Fruit fly (Drosophila melanogaster) whole organism, embryonic: ENCODE measurements around the gene Polr1H.

ENCODE experiments used
- Antp ChIP-seq: fragments of 200-800 bp; sonication (Bioruptor generic); optimal IDR thresholded peaks from 3 replicates; lab custom pipeline; 2016; ENCODE audit warnings: missing biosample characterization, missing genetic modification characterization
- Asciz ChIP-seq: fragments of 200-800 bp; sonication (Bioruptor generic); optimal IDR thresholded peaks from 2 replicates; lab custom pipeline; 2017; ENCODE audit warnings: missing biosample characterization, mild to moderate bottlenecking, missing genetic modification characterization, missing genetic modification reagents
- CG10565 ChIP-seq: fragments of 200-800 bp; sonication (Bioruptor generic); optimal IDR thresholded peaks from 3 replicates; lab custom pipeline; 2016; ENCODE audit warnings: missing biosample characterization, mild to moderate bottlenecking, missing genetic modification characterization
- CG10654 ChIP-seq: fragments of 200-800 bp; sonication (Bioruptor generic); optimal IDR thresholded peaks from 2 replicates; lab custom pipeline; 2016; ENCODE audit warnings: missing biosample characterization, missing genetic modification characterization
- CG11093 ChIP-seq: fragments of 200-800 bp; sonication (Bioruptor generic); IDR thresholded peaks from 3 replicates; pipeline ENCODE4 v1.3.6; 2022; ENCODE audit warnings: missing biosample characterization, missing genetic modification characterization
- CG11504 ChIP-seq: fragments of 200-800 bp; sonication (Bioruptor generic); optimal IDR thresholded peaks from 3 replicates; lab custom pipeline; 2019; ENCODE audit warnings: missing biosample characterization, mild to moderate bottlenecking, missing genetic modification characterization, moderate library complexity
- CG1233 ChIP-seq: fragments of 200-800 bp; sonication (Bioruptor generic); optimal IDR thresholded peaks from 4 replicates; lab custom pipeline; 2018; ENCODE audit warnings: missing biosample characterization, mild to moderate bottlenecking, missing genetic modification characterization
- CG14710 ChIP-seq: fragments of 200-800 bp; sonication (Bioruptor generic); optimal IDR thresholded peaks from 3 replicates; lab custom pipeline; 2019; ENCODE audit warnings: missing biosample characterization, mild to moderate bottlenecking, missing genetic modification characterization, moderate library complexity
- CG15269 ChIP-seq: fragments of 200-800 bp; sonication (Bioruptor generic); optimal IDR thresholded peaks from 2 replicates; lab custom pipeline; 2018; ENCODE audit warnings: missing biosample characterization, mild to moderate bottlenecking, missing genetic modification characterization, moderate library complexity
- CG17359 ChIP-seq: fragments of 200-800 bp; sonication (Bioruptor generic); optimal IDR thresholded peaks from 3 replicates; lab custom pipeline; 2018; ENCODE audit warnings: missing biosample characterization, mild to moderate bottlenecking, missing genetic modification characterization, moderate library complexity
- CG17361 ChIP-seq: fragments of 200-800 bp; sonication (Bioruptor generic); IDR thresholded peaks from 3 replicates; pipeline ENCODE4 v1.3.6; 2022; ENCODE audit warnings: missing biosample characterization, missing genetic modification characterization
- CG17829 ChIP-seq: fragments of 200-800 bp; optimal IDR thresholded peaks from 2 replicates; lab custom pipeline; 2019; ENCODE audit warnings: missing biosample characterization, mild to moderate bottlenecking, missing genetic modification characterization, moderate library complexity
- CG2116 ChIP-seq: fragments of 200-800 bp; sonication (Bioruptor generic); optimal IDR thresholded peaks from 3 replicates; lab custom pipeline; 2018; ENCODE audit warnings: missing biosample characterization, mild to moderate bottlenecking, missing genetic modification characterization
- CG2129 ChIP-seq: fragments of 200-800 bp; sonication (Bioruptor generic); IDR thresholded peaks from 2 replicates; pipeline ENCODE4 v1.3.6; 2022; ENCODE audit warnings: missing biosample characterization, missing genetic modification characterization; ENCODE audit not compliant: partially characterized antibody
- CG2199 ChIP-seq: fragments of 200-800 bp; sonication (Bioruptor generic); IDR thresholded peaks from 3 replicates; pipeline ENCODE4 v1.3.6; 2022; ENCODE audit warnings: missing biosample characterization, missing genetic modification characterization
- CG2678 ChIP-seq: fragments of 200-800 bp; sonication (Bioruptor generic); optimal IDR thresholded peaks from 3 replicates; lab custom pipeline; 2019; ENCODE audit warnings: missing biosample characterization, mild to moderate bottlenecking, missing genetic modification characterization, moderate library complexity
- CG2889 ChIP-seq: fragments of 200-800 bp; sonication (Bioruptor generic); IDR thresholded peaks from 3 replicates; pipeline ENCODE4 v1.3.6; 2022; ENCODE audit warnings: missing biosample characterization, missing genetic modification characterization
- CG30020 ChIP-seq: fragments of 200-800 bp; optimal IDR thresholded peaks from 2 replicates; lab custom pipeline; 2019; ENCODE audit warnings: missing biosample characterization, mild to moderate bottlenecking, missing genetic modification characterization, moderate library complexity
- CG3281 ChIP-seq: fragments of 200-800 bp; sonication (Bioruptor generic); optimal IDR thresholded peaks from 3 replicates; lab custom pipeline; 2017; ENCODE audit warnings: missing biosample characterization, mild to moderate bottlenecking, missing genetic modification characterization
- CG3407 ChIP-seq: fragments of 200-800 bp; sonication (Bioruptor generic); optimal IDR thresholded peaks from 2 replicates; lab custom pipeline; 2018; ENCODE audit warnings: missing biosample characterization, mild to moderate bottlenecking, missing genetic modification characterization
- CG4707 ChIP-seq: fragments of 200-800 bp; sonication (Bioruptor generic); optimal IDR thresholded peaks from 2 replicates; lab custom pipeline; 2018; ENCODE audit warnings: missing biosample characterization, mild to moderate bottlenecking, missing genetic modification characterization, moderate library complexity
- CG4820 ChIP-seq: fragments of 200-800 bp; sonication (Bioruptor generic); optimal IDR thresholded peaks from 3 replicates; lab custom pipeline; 2016; ENCODE audit warnings: missing biosample characterization, missing genetic modification characterization
- CG7556 ChIP-seq: fragments of 200-800 bp; sonication (Bioruptor generic); optimal IDR thresholded peaks from 2 replicates; lab custom pipeline; 2017; ENCODE audit warnings: missing biosample characterization, mild to moderate bottlenecking, missing genetic modification characterization
- CG8388 ChIP-seq: fragments of 200-800 bp; sonication (Bioruptor generic); optimal IDR thresholded peaks from 2 replicates; lab custom pipeline; 2019; ENCODE audit warnings: missing biosample characterization, mild to moderate bottlenecking, missing genetic modification characterization, moderate library complexity
- CG9797 ChIP-seq: fragments of 200-800 bp; sonication (Bioruptor generic); optimal IDR thresholded peaks from 3 replicates; lab custom pipeline; 2018; ENCODE audit warnings: missing biosample characterization, mild to moderate bottlenecking, missing genetic modification characterization
- CrebB ChIP-seq: fragments of 200-800 bp; sonication (Bioruptor generic); optimal IDR thresholded peaks from 3 replicates; lab custom pipeline; 2018; ENCODE audit warnings: missing biosample characterization, mild to moderate bottlenecking, missing genetic modification characterization
- D19B ChIP-seq: fragments of 200-800 bp; sonication (Bioruptor generic); optimal IDR thresholded peaks from 2 replicates; lab custom pipeline; 2017; ENCODE audit warnings: missing biosample characterization, mild to moderate bottlenecking, missing genetic modification characterization
- Dbx ChIP-seq: fragments of 200-800 bp; sonication (Bioruptor generic); IDR thresholded peaks from 3 replicates; pipeline ENCODE4 v1.3.6; 2022; ENCODE audit warnings: missing biosample characterization, missing genetic modification characterization
- Ets97D ChIP-seq: fragments of 200-800 bp; sonication (Bioruptor generic); optimal IDR thresholded peaks from 3 replicates; lab custom pipeline; 2016; ENCODE audit warnings: missing biosample characterization, missing genetic modification characterization
- Hr3 ChIP-seq: fragments of 200-800 bp; sonication (Bioruptor generic); optimal IDR thresholded peaks from 3 replicates; lab custom pipeline; 2016; ENCODE audit warnings: missing biosample characterization, missing genetic modification characterization
- MTF-1 ChIP-seq: fragments of 200-800 bp; sonication (Bioruptor generic); optimal IDR thresholded peaks from 2 replicates; lab custom pipeline; 2018; ENCODE audit warnings: missing biosample characterization, mild to moderate bottlenecking, missing genetic modification characterization, borderline replicate concordance
- Oli ChIP-seq: fragments of 200-800 bp; sonication (Bioruptor generic); optimal IDR thresholded peaks from 2 replicates; lab custom pipeline; 2018; ENCODE audit warnings: missing biosample characterization, mild to moderate bottlenecking, missing genetic modification characterization, moderate library complexity
- Rfx ChIP-seq: fragments of 200-800 bp; sonication (Bioruptor generic); IDR thresholded peaks from 2 replicates; pipeline ENCODE4 v1.3.6; 2022; ENCODE audit warnings: missing biosample characterization, missing genetic modification characterization
- Xrp1 ChIP-seq: fragments of 200-800 bp; sonication (Bioruptor generic); IDR thresholded peaks from 2 replicates; pipeline ENCODE4 v1.3.6; 2022; ENCODE audit warnings: missing biosample characterization, missing genetic modification characterization
- az2 ChIP-seq: fragments of 200-800 bp; sonication (Bioruptor generic); optimal IDR thresholded peaks from 3 replicates; lab custom pipeline; 2016; ENCODE audit warnings: missing biosample characterization, missing genetic modification characterization
- bbx ChIP-seq: fragments of 200-800 bp; sonication (Bioruptor generic); IDR thresholded peaks from 2 replicates; pipeline ENCODE4 v1.3.6; 2022; ENCODE audit warnings: missing biosample characterization, missing genetic modification characterization; ENCODE audit not compliant: partially characterized antibody
- dmrt11E ChIP-seq: fragments of 200-800 bp; sonication (Bioruptor generic); optimal IDR thresholded peaks from 3 replicates; lab custom pipeline; 2018; ENCODE audit warnings: missing biosample characterization, mild to moderate bottlenecking, missing genetic modification characterization, moderate library complexity
- fd102C ChIP-seq: fragments of 200-800 bp; sonication (Bioruptor generic); optimal IDR thresholded peaks from 2 replicates; lab custom pipeline; 2018; ENCODE audit warnings: missing biosample characterization, mild to moderate bottlenecking, missing genetic modification characterization, moderate library complexity
- gcm ChIP-seq: fragments of 200-800 bp; sonication (Bioruptor generic); optimal IDR thresholded peaks from 2 replicates; lab custom pipeline; 2019; ENCODE audit warnings: missing biosample characterization, mild to moderate bottlenecking, missing genetic modification characterization, moderate library complexity
- gem ChIP-seq: fragments of 200-800 bp; sonication (Bioruptor generic); optimal IDR thresholded peaks from 2 replicates; lab custom pipeline; 2019; ENCODE audit warnings: missing biosample characterization, mild to moderate bottlenecking, missing genetic modification characterization, moderate library complexity
- ind ChIP-seq: fragments of 200-800 bp; sonication (Bioruptor generic); optimal IDR thresholded peaks from 3 replicates; lab custom pipeline; 2016; ENCODE audit warnings: missing biosample characterization, missing genetic modification characterization
- ken ChIP-seq: fragments of 200-800 bp; sonication (Bioruptor generic); IDR thresholded peaks from 3 replicates; pipeline ENCODE4 v1.3.6; 2022; ENCODE audit warnings: missing biosample characterization, missing genetic modification characterization
- knrl ChIP-seq: fragments of 200-800 bp; sonication (Bioruptor generic); IDR thresholded peaks from 3 replicates; pipeline ENCODE4 v1.3.6; 2022; ENCODE audit warnings: missing biosample characterization, missing genetic modification characterization; ENCODE audit not compliant: partially characterized antibody
- lilli ChIP-seq: fragments of 200-800 bp; sonication (Bioruptor generic); optimal IDR thresholded peaks from 3 replicates; lab custom pipeline; 2016; ENCODE audit warnings: missing biosample characterization, missing genetic modification characterization
- ranshi ChIP-seq: fragments of 200-800 bp; sonication (Bioruptor generic); IDR thresholded peaks from 2 replicates; pipeline ENCODE4 v1.3.6; 2022; ENCODE audit warnings: missing biosample characterization, missing genetic modification characterization
- row ChIP-seq: fragments of 200-800 bp; sonication (Bioruptor generic); IDR thresholded peaks from 3 replicates; pipeline ENCODE4 v1.3.6; 2022; ENCODE audit warnings: missing biosample characterization, missing genetic modification characterization
- sisA ChIP-seq: fragments of 200-800 bp; sonication (Bioruptor generic); IDR thresholded peaks from 2 replicates; pipeline ENCODE4 v1.3.6; 2022; ENCODE audit warnings: missing biosample characterization, missing genetic modification characterization
- tin ChIP-seq: fragments of 200-800 bp; sonication (Bioruptor generic); optimal IDR thresholded peaks from 3 replicates; lab custom pipeline; 2016; ENCODE audit warnings: missing biosample characterization, missing genetic modification characterization
- trem ChIP-seq: fragments of 200-800 bp; optimal IDR thresholded peaks from 3 replicates; lab custom pipeline; 2019; ENCODE audit warnings: missing biosample characterization, mild to moderate bottlenecking, missing genetic modification characterization, moderate library complexity

Polr1H gene

dm6 chr3R:21823699-21824406 is 46.2 kb upstream of the Polr1H start:
- TF ChIP-seq trem (tag; lab: Kevin White, UChicago) = peak; percentile 1
- peak; percentile 21; the same call in 1 of the 2 replicates for TF ChIP-seq sisA
- TF ChIP-seq CrebB (tag; lab: Kevin White, UChicago) = no peak
- TF ChIP-seq gcm (GFP tag; lab: Kevin White, UChicago) = peak; percentile 13
- peak; percentile 76 for TF ChIP-seq CG14710 (tag; lab: Kevin White, UChicago)
- no peak for TF ChIP-seq bbx
- 0 out of 3 replicates have a peak, but pooled peaks have one; percentile 7 for TF ChIP-seq CG11093 (GFP tag; lab: Robert Waterston, UW)
- TF ChIP-seq CG2678 (tag; lab: Kevin White, UChicago) = peak; percentile 61
- no peak for TF ChIP-seq fd102C (GFP tag; lab: Kevin White, UChicago)
- peak; percentile 39 for TF ChIP-seq CG17829 (tag; lab: Kevin White, UChicago)
- peak; percentile 81 for TF ChIP-seq Xrp1
- TF ChIP-seq lilli (GFP tag; lab: Kevin White, UChicago) = no peak
- peak; percentile 30 for TF ChIP-seq CG8388 (GFP tag; lab: Kevin White, UChicago)
- TF ChIP-seq Ets97D (GFP tag; lab: Kevin White, UChicago) = no peak
- peak; percentile 36 for TF ChIP-seq CG17359 (tag; lab: Kevin White, UChicago)
- TF ChIP-seq CG10565 (GFP tag; lab: Kevin White, UChicago) = no peak
- no peak for TF ChIP-seq ranshi (GFP tag; lab: Robert Waterston, UW)
- no peak for TF ChIP-seq Dbx (GFP tag; lab: Robert Waterston, UW)
- peak; percentile 28 for TF ChIP-seq CG15269 (tag; lab: Kevin White, UChicago)
- TF ChIP-seq CG4820 (GFP tag; lab: Kevin White, UChicago) = peak; percentile 2
- peak; percentile 65 for TF ChIP-seq gem (tag; lab: Kevin White, UChicago)
- TF ChIP-seq knrl = no peak
- peak; percentile 62; the same call in 2 of the 3 replicates for TF ChIP-seq CG17361
- TF ChIP-seq az2 (GFP tag; lab: Kevin White, UChicago) = peak; percentile 4
- no peak for TF ChIP-seq CG2129
- TF ChIP-seq CG30020 (tag; lab: Kevin White, UChicago) = no peak
- no peak for TF ChIP-seq MTF-1
- TF ChIP-seq Oli (tag; lab: Kevin White, UChicago) = peak; percentile 29
- TF ChIP-seq CG9797 = no peak
- peak; percentile 4 for TF ChIP-seq CG2116 (GFP tag; lab: Kevin White, UChicago)
- 0 out of 2 replicates have a peak, but pooled peaks have one; percentile 8 for TF ChIP-seq Rfx (GFP tag; lab: Robert Waterston, UW)
- TF ChIP-seq Hr3 (GFP tag; lab: Kevin White, UChicago) = no peak
- peak; percentile 4 for TF ChIP-seq ind (GFP tag; lab: Kevin White, UChicago)
- peak; percentile 26 for TF ChIP-seq CG10654 (GFP tag; lab: Kevin White, UChicago)
- peak; percentile 33 for TF ChIP-seq tin (GFP tag; lab: Kevin White, UChicago)
- TF ChIP-seq CG11504 (tag; lab: Kevin White, UChicago) = peak; percentile 70
- TF ChIP-seq Asciz = peak; percentile 54
- peak; percentile 41; the same call in 1 of the 3 replicates for TF ChIP-seq CG2199 (GFP tag; lab: Robert Waterston, UW)
- TF ChIP-seq CG2889 = no peak
- no peak for TF ChIP-seq ken (GFP tag; lab: Robert Waterston, UW)
- peak; percentile 59 for TF ChIP-seq row (GFP tag; lab: Robert Waterston, UW)
- no peak for TF ChIP-seq D19B (GFP tag; lab: Kevin White, UChicago)
- TF ChIP-seq CG7556 (GFP tag; lab: Kevin White, UChicago) = peak; percentile 45
- TF ChIP-seq dmrt11E = peak; percentile 67
- peak; percentile 41 for TF ChIP-seq CG1233 (GFP tag; lab: Kevin White, UChicago)
- TF ChIP-seq CG4707 (GFP tag; lab: Kevin White, UChicago) = no peak
- peak; percentile 13 for TF ChIP-seq CG3281 (GFP tag; lab: Kevin White, UChicago)
- TF ChIP-seq Antp (GFP tag; lab: Kevin White, UChicago) = no peak
- TF ChIP-seq CG3407 (GFP tag; lab: Kevin White, UChicago) = no peak
